Fruit fly (Drosophila melanogaster): ENCODE data around the gene glo.

The glo gene

dm6 chr3R:11833406-11833805 lies 14.2 kb upstream of the glo start:
- TF ChIP-seq Sin3A (optimal IDR thresholded peaks at IDR 0.05) (no peak), h (optimal IDR thresholded peaks at IDR 0.05) (no peak), ttk (optimal IDR thresholded peaks at IDR 0.05) (no peak), psq (optimal IDR thresholded peaks at IDR 0.05) (no peak), insv (optimal IDR thresholded peaks at IDR 0.05) (no peak), Myc (optimal IDR thresholded peaks at IDR 0.05) (no peak)

- TF ChIP-seq h (optimal IDR thresholded peaks at IDR 0.05), result no peak
- no peak for TF ChIP-seq psq (optimal IDR thresholded peaks at IDR 0.05)
- no peak for TF ChIP-seq insv (optimal IDR thresholded peaks at IDR 0.05)
- no peak for TF ChIP-seq Sin3A (optimal IDR thresholded peaks at IDR 0.05)
- TF ChIP-seq ttk (optimal IDR thresholded peaks at IDR 0.05), result no peak
- TF ChIP-seq Myc (optimal IDR thresholded peaks at IDR 0.05), result no peak
Measured at dm6 chr3R:11830757-11831586, 11.8 kb upstream of the glo start.

- TF ChIP-seq h (optimal IDR thresholded peaks at IDR 0.05), result no peak
- TF ChIP-seq insv (optimal IDR thresholded peaks at IDR 0.05), result no peak
- TF ChIP-seq Myc (optimal IDR thresholded peaks at IDR 0.05), result no peak
- no peak for TF ChIP-seq Sin3A (optimal IDR thresholded peaks at IDR 0.05)
- TF ChIP-seq ttk (optimal IDR thresholded peaks at IDR 0.05), result no peak
Measured at dm6 chr3R:11822266-11822665, 3.0 kb upstream of the glo start, which contains the start of gene Kyat. Gene Kyat, minus strand, starts transcription at chr3R:11822493.

DNA sequence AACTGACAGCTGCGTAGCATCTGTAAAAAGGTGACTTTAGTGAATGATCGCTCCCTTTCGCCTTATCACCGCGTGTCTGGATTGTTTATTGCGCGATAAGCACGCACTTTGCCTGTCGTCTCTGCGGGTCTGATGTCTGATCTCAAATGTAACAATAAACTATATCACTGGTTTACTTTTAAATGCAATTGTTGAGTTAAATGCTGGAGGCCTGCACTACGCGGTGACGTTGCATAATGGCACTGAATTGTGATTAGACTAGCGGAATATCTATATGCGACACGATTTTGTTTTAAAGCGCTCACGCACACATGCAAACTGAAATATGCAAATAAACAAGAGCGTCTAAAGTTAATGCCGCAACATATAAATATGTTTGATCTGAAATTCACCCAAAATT lies 2.6 kb upstream of the glo start:
- TF ChIP-seq Sin3A (optimal IDR thresholded peaks at IDR 0.05), result no peak
- TF ChIP-seq ttk (optimal IDR thresholded peaks at IDR 0.05), result no peak
- no peak for TF ChIP-seq insv (optimal IDR thresholded peaks at IDR 0.05)
- TF ChIP-seq h (optimal IDR thresholded peaks at IDR 0.05), result no peak
- no peak for TF ChIP-seq psq (optimal IDR thresholded peaks at IDR 0.05)
- TF ChIP-seq Myc (optimal IDR thresholded peaks at IDR 0.05), result no peak

DNA sequence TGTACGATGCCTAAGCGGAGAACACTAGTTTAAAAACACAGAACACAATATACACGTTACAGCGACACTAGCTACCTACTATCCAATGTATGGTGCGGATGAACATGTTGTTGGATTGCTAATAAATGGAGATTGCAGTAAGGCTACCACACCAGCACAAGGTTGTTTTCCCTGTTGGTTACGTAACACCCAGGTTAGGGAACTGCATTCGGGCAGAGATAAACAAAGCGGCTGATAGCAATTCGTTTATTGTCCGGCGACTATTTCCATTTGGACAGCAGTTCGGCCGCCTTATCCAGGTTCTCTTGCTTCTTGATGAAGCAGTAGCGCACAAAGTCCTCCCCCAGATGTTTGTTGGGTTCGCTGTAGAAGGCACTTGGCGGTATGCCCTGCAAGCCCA lies 928 bp upstream of the glo start:
- TF ChIP-seq psq (optimal IDR thresholded peaks at IDR 0.05) (no peak), Myc (optimal IDR thresholded peaks at IDR 0.05) (no peak), insv (optimal IDR thresholded peaks at IDR 0.05) (no peak), ttk (optimal IDR thresholded peaks at IDR 0.05) (no peak)

- TF ChIP-seq Myc (optimal IDR thresholded peaks at IDR 0.05) (no peak), ttk (optimal IDR thresholded peaks at IDR 0.05) (no peak), Sin3A (optimal IDR thresholded peaks at IDR 0.05) (no peak), h (optimal IDR thresholded peaks at IDR 0.05) (no peak), insv (optimal IDR thresholded peaks at IDR 0.05) (no peak), psq (optimal IDR thresholded peaks at IDR 0.05) (no peak)
Measured at dm6 chr3R:11819640-11819979, 390 bp upstream of the glo start.

DNA sequence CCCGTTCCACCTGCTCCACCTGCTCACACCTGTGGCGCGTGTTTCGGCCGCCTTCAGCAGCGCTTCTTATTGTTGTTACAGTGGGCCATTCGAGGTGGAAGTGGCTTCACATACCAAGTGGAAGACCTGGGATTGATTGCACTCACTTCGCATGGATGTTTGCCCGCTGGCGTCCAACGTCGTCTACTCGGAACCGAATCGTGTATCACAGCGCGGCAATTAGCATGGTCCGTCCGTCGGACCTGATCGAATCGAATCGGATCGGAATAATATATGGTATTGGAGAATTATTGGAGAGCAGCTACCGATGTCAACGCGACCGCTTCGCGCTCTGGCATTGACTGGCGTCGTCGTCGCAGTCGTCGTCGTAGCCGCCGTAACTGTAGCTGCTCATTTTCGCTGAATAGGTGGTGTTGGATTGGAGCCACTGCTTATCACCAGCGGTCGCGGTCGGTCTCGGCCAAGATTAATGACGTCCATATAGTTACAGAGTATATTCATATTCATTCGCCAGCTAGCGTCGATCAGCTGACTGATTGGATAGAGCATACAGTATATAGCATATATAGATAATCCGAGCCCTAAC lies 6.2 kb downstream of the glo start, which contains the start of gene ClC-a:
Gene ClC-a, minus strand, starts transcription at position 327 of the 586 bp plus-strand sequence.
- TF ChIP-seq ttk (optimal IDR thresholded peaks at IDR 0.05) (no peak), Myc (optimal IDR thresholded peaks at IDR 0.05) (no peak), h (optimal IDR thresholded peaks at IDR 0.05) (no peak), insv (optimal IDR thresholded peaks at IDR 0.05) (no peak), psq (optimal IDR thresholded peaks at IDR 0.05) (no peak), Sin3A (optimal IDR thresholded peaks at IDR 0.05) (no peak)

DNA sequence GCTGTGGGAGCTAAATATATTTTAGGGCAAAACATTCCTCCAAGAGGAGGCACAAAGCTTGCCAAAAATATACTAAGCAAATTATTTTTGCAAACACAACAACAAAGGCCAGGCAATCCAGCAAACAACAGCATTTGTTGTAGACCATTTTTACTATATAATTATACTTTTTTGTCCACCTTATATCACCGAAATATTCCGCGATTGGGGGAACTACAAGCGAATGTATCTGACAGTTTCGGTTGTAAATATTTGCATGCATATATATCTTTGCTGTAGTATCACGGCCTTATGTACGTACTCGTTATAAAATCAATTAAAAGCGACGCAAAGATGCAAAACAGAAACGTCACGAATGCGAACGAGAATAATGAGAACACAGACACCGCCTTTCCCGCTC lies 6.7 kb downstream of the glo start:
- TF ChIP-seq psq (optimal IDR thresholded peaks at IDR 0.05) (no peak), ttk (optimal IDR thresholded peaks at IDR 0.05) (no peak), h (optimal IDR thresholded peaks at IDR 0.05) (no peak), insv (optimal IDR thresholded peaks at IDR 0.05) (no peak), Myc (optimal IDR thresholded peaks at IDR 0.05) (no peak), Sin3A (optimal IDR thresholded peaks at IDR 0.05) (no peak)

DNA sequence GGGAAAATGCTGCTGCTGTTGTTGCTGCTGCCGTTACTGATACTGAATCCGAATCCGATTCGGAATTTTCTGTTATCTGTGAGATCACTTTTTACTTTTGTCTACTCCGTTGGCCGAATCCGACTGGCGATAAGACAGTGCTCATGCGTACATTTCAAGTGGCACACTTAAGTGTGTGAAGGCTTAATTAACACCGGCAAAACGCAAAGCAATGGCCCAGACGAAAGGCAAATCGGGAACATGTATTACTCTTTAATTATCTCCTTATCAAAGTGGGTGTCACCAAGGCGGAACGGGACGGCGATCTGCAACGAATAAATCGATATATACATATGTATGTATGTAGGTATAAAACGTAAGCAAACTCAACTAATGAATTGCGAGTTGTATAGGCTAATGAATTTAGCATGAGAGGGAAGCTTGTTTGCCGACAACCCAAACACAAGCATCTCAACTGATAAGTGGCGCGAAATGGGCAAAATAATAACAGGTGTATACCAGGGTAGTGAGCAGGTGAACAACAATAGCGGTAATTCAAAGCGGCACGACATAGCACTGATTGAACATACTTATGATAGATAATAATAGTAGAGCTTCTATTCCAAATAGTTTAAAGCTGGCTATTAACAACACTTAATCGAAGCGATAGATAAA lies 8.3 kb downstream of the glo start:
- TF ChIP-seq h (optimal IDR thresholded peaks at IDR 0.05) (no peak), psq (optimal IDR thresholded peaks at IDR 0.05) (no peak), insv (optimal IDR thresholded peaks at IDR 0.05) (no peak), ttk (optimal IDR thresholded peaks at IDR 0.05) (no peak), Sin3A (optimal IDR thresholded peaks at IDR 0.05) (no peak), Myc (optimal IDR thresholded peaks at IDR 0.05) (no peak)

DNA sequence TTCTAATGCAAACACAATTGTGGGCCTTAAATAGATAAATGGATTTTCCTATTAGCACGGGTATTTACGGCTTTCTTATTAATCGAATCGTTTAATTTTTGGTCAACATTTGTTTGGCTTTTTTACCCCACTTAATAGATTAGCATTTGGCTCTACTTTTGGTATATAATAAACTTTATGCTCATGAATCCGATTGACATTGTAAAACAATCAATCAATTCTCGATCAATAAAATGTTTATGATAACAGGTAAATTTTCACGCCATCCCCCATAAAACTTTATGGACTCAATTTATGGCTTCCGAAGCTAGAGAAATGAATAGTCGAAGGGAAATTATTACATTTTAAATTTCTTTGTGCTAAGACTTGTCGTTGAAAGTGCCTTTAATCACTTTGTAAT lies 9.6 kb downstream of the glo start:
- TF ChIP-seq psq (optimal IDR thresholded peaks at IDR 0.05), result no peak
- no peak for TF ChIP-seq h (optimal IDR thresholded peaks at IDR 0.05)
- TF ChIP-seq ttk (optimal IDR thresholded peaks at IDR 0.05), result no peak
- TF ChIP-seq Myc (optimal IDR thresholded peaks at IDR 0.05), result no peak
- no peak for TF ChIP-seq insv (optimal IDR thresholded peaks at IDR 0.05)
- TF ChIP-seq Sin3A (optimal IDR thresholded peaks at IDR 0.05), result no peak

- no peak for TF ChIP-seq ttk (optimal IDR thresholded peaks at IDR 0.05)
- TF ChIP-seq Myc (optimal IDR thresholded peaks at IDR 0.05), result no peak
- no peak for TF ChIP-seq insv (optimal IDR thresholded peaks at IDR 0.05)
- no peak for TF ChIP-seq psq (optimal IDR thresholded peaks at IDR 0.05)
- no peak for TF ChIP-seq h (optimal IDR thresholded peaks at IDR 0.05)
- no peak for TF ChIP-seq Sin3A (optimal IDR thresholded peaks at IDR 0.05)
Measured at dm6 chr3R:11807641-11808040, 11.6 kb downstream of the glo start.

dm6 chr3R:11806753-11807152 lies 12.5 kb downstream of the glo start:
- TF ChIP-seq ttk (optimal IDR thresholded peaks at IDR 0.05) (no peak), psq (optimal IDR thresholded peaks at IDR 0.05) (no peak)

Measured in Kc167 (cell line).